Worm (Caenorhabditis elegans): ENCODE measurements around the gene F07E5.13.
"Not testable (repeated sequence)": the region's sequence is repeated elsewhere in the genome, so short reads cannot be mapped to it uniquely, and the experiment has no call there.

The F07E5.13 gene

ce11 chrII:2076467-2076866 is 12.6 kb upstream of the F07E5.13 start:
- no peak for TF ChIP-seq him-1 (tag; optimal IDR thresholded peaks at IDR 0.05)

ce11 chrII:2075513-2075912 is 11.6 kb upstream of the F07E5.13 start, which contains the start of gene F07E5.8:
Gene F07E5.8, minus strand, starts transcription at chrII:2075613.
- TF ChIP-seq him-1 (tag; optimal IDR thresholded peaks at IDR 0.05): no peak
- TF ChIP-seq W03F9.2 (tag; optimal IDR thresholded peaks at IDR 0.05): no peak
- TF ChIP-seq dao-5 (tag; optimal IDR thresholded peaks at IDR 0.05): no peak

- TF ChIP-seq dao-5 (tag; optimal IDR thresholded peaks at IDR 0.05) (no peak), W03F9.2 (tag; optimal IDR thresholded peaks at IDR 0.05) (no peak), him-1 (tag; optimal IDR thresholded peaks at IDR 0.05) (no peak)
Measured at ce11 chrII:2071429-2071828, 7.5 kb upstream of the F07E5.13 start, which contains the start of gene F07E5.7. Gene F07E5.7, minus strand, starts transcription at chrII:2071529.

- not testable (repeated sequence) for TF ChIP-seq dao-5, W03F9.2, him-1 (tag; optimal IDR thresholded peaks at IDR 0.05)
Measured at ce11 chrII:2067451-2068021, 3.6 kb upstream of the F07E5.13 start, which contains the start of gene F07E5.12. Gene F07E5.12, plus strand, starts transcription at chrII:2067971.

ce11 chrII:2064497-2064896 is 608 bp upstream of the F07E5.13 start, which contains the start of gene fbxb-6:
Gene fbxb-6, plus strand, starts transcription at chrII:2064797.
- TF ChIP-seq him-1 (tag; optimal IDR thresholded peaks at IDR 0.05) (no peak), dao-5 (tag; optimal IDR thresholded peaks at IDR 0.05) (no peak), W03F9.2 (tag; optimal IDR thresholded peaks at IDR 0.05) (no peak)

ce11 chrII:2058985-2059384 is 4.9 kb downstream of the F07E5.13 start, which contains the start of gene F07E5.5:
Gene F07E5.5, minus strand, starts transcription at chrII:2059070.
- TF ChIP-seq W03F9.2 (tag; optimal IDR thresholded peaks at IDR 0.05): no peak
- no peak for TF ChIP-seq dao-5 (tag; optimal IDR thresholded peaks at IDR 0.05)
- no peak for TF ChIP-seq him-1 (tag; optimal IDR thresholded peaks at IDR 0.05)

- TF ChIP-seq W03F9.2 (tag; optimal IDR thresholded peaks at IDR 0.05) (no peak), dao-5 (tag; optimal IDR thresholded peaks at IDR 0.05) (no peak)
Measured at ce11 chrII:2051372-2051771, 12.5 kb downstream of the F07E5.13 start, which contains the start of gene fbxb-35. Gene fbxb-35, plus strand, starts transcription at chrII:2051672.

- not testable (repeated sequence) for TF ChIP-seq dao-5, W03F9.2, him-1 (tag; optimal IDR thresholded peaks at IDR 0.05)
Measured at ce11 chrII:2046556-2046955, 17.3 kb downstream of the F07E5.13 start, which contains the start of gene math-1. Gene math-1, minus strand, starts transcription at chrII:2046656.

- TF ChIP-seq him-1 (tag; optimal IDR thresholded peaks at IDR 0.05) (no peak), W03F9.2 (tag; optimal IDR thresholded peaks at IDR 0.05) (no peak), dao-5 (tag; optimal IDR thresholded peaks at IDR 0.05) (no peak)
Measured at ce11 chrII:2045505-2045904, 18.4 kb downstream of the F07E5.13 start, which contains the start of gene bath-24. Gene bath-24, minus strand, starts transcription at chrII:2045605.

ce11 chrII:2042447-2042846 is 21.4 kb downstream of the F07E5.13 start, which contains the start of gene bath-20:
Gene bath-20, minus strand, starts transcription at chrII:2042547.
- no peak for TF ChIP-seq him-1 (tag; optimal IDR thresholded peaks at IDR 0.05)
- no peak for TF ChIP-seq W03F9.2 (tag; optimal IDR thresholded peaks at IDR 0.05)
- no peak for TF ChIP-seq dao-5 (tag; optimal IDR thresholded peaks at IDR 0.05)

- TF ChIP-seq dao-5 (tag; optimal IDR thresholded peaks at IDR 0.05) (no peak), him-1 (tag; optimal IDR thresholded peaks at IDR 0.05) (no peak), W03F9.2 (tag; optimal IDR thresholded peaks at IDR 0.05) (no peak)
Measured at ce11 chrII:2039288-2039687, 24.6 kb downstream of the F07E5.13 start, which contains the start of gene bath-19. Gene bath-19, minus strand, starts transcription at chrII:2039388.

- TF ChIP-seq dao-5 (tag; optimal IDR thresholded peaks at IDR 0.05) (no peak), him-1 (tag; optimal IDR thresholded peaks at IDR 0.05) (no peak), W03F9.2 (tag; optimal IDR thresholded peaks at IDR 0.05) (no peak)
Measured at ce11 chrII:2033286-2033685, 30.6 kb downstream of the F07E5.13 start, which contains the start of gene F59H6.14. Gene F59H6.14, plus strand, starts transcription at chrII:2033586.

- not testable (repeated sequence) for TF ChIP-seq W03F9.2, dao-5, him-1 (tag; optimal IDR thresholded peaks at IDR 0.05)
Measured at ce11 chrII:2032282-2032681, 31.6 kb downstream of the F07E5.13 start, which contains the start of gene btb-4. Gene btb-4, plus strand, starts transcription at chrII:2032316.

- TF ChIP-seq W03F9.2 (tag; optimal IDR thresholded peaks at IDR 0.05): no peak
- TF ChIP-seq him-1 (tag; optimal IDR thresholded peaks at IDR 0.05): no peak
- TF ChIP-seq dao-5 (tag; optimal IDR thresholded peaks at IDR 0.05): no peak
Measured at ce11 chrII:2031852-2032251, 32.0 kb downstream of the F07E5.13 start, which contains the start of gene bath-5. Gene bath-5, minus strand, starts transcription at chrII:2031952.
